Worm (Caenorhabditis elegans): Measurements from ENCODE around the gene srw-142.

srw-142 gene

ce11 chrV:2929753-2930152 is 28.3 kb downstream of the srw-142 start, which contains the start of gene C31B8.16:
TSS of gene C31B8.16 (plus strand) at chrV:2930053.
- TF ChIP-seq elt-1 (tag; optimal IDR thresholded peaks at IDR 0.05; ENCODE audit: borderline replicate concordance, insufficient read depth) (no peak), ceh-39 (tag; optimal IDR thresholded peaks at IDR 0.05) (no peak), unc-39 (tag; optimal IDR thresholded peaks at IDR 0.05) (no peak), flh-1 (GFP tag; optimal IDR thresholded peaks at IDR 0.05) (no peak), nhr-76 (tag; optimal IDR thresholded peaks at IDR 0.05) (no peak), snpc-4 (tag; optimal IDR thresholded peaks at IDR 0.05) (no peak), bed-3 (GFP tag; optimal IDR thresholded peaks at IDR 0.05) (no peak), ham-2 (GFP tag; optimal IDR thresholded peaks at IDR 0.05) (no peak), nhr-2 (tag; optimal IDR thresholded peaks at IDR 0.05) (no peak), M03D4.4 (tag; optimal IDR thresholded peaks at IDR 0.05) (no peak), zip-8 (tag; optimal IDR thresholded peaks at IDR 0.05) (no peak), nhr-12 (tag; optimal IDR thresholded peaks at IDR 0.05) (no peak)

ce11 chrV:2927553-2927952 is 30.5 kb downstream of the srw-142 start, which contains the start of gene C31B8.12:
TSS of gene C31B8.12 (minus strand) at chrV:2927653.
- TF ChIP-seq mep-1 (tag; optimal IDR thresholded peaks at IDR 0.05): no peak
- no peak for TF ChIP-seq elt-1 (tag; optimal IDR thresholded peaks at IDR 0.05; ENCODE audit: borderline replicate concordance, insufficient read depth)
- no peak for TF ChIP-seq ceh-39 (tag; optimal IDR thresholded peaks at IDR 0.05)
- no peak for TF ChIP-seq elt-3 (tag; optimal IDR thresholded peaks at IDR 0.05)
- TF ChIP-seq lin-13 (tag; optimal IDR thresholded peaks at IDR 0.05): no peak
- TF ChIP-seq unc-62 (GFP tag; optimal IDR thresholded peaks at IDR 0.05): no peak
- no peak for TF ChIP-seq mab-5 (tag; optimal IDR thresholded peaks at IDR 0.05)
- no peak for TF ChIP-seq zip-8 (tag; optimal IDR thresholded peaks at IDR 0.05)

ce11 chrV:2922594-2922993 is 35.5 kb downstream of the srw-142 start, which contains the start of gene srh-38:
TSS of gene srh-38 (minus strand) at chrV:2922694.
- TF ChIP-seq drap-1 (GFP tag; optimal IDR thresholded peaks at IDR 0.05): no peak

ce11 chrV:2920125-2920524 is 38.0 kb downstream of the srw-142 start:
- TF ChIP-seq hlh-1 (tag; optimal IDR thresholded peaks at IDR 0.05) (no peak), tbx-8 (GFP tag; optimal IDR thresholded peaks at IDR 0.05) (no peak), lin-32 (GFP tag; optimal IDR thresholded peaks at IDR 0.05) (no peak), ces-1 (GFP tag; optimal IDR thresholded peaks at IDR 0.05) (no peak), zip-8 (tag; optimal IDR thresholded peaks at IDR 0.05) (no peak), lin-13 (tag; optimal IDR thresholded peaks at IDR 0.05) (no peak), unc-62 (GFP tag; optimal IDR thresholded peaks at IDR 0.05) (no peak), sem-2 (GFP tag; optimal IDR thresholded peaks at IDR 0.05) (no peak), ceh-39 (tag; optimal IDR thresholded peaks at IDR 0.05) (no peak), mep-1 (tag; optimal IDR thresholded peaks at IDR 0.05) (no peak), M03D4.4 (tag; optimal IDR thresholded peaks at IDR 0.05) (no peak), flh-1 (GFP tag; optimal IDR thresholded peaks at IDR 0.05) (no peak), nhr-76 (tag; optimal IDR thresholded peaks at IDR 0.05) (no peak), snpc-4 (tag; optimal IDR thresholded peaks at IDR 0.05) (no peak), unc-120 (tag; optimal IDR thresholded peaks at IDR 0.05; ENCODE audit: poor library complexity, severe bottlenecking) (no peak), nhr-2 (tag; optimal IDR thresholded peaks at IDR 0.05) (no peak), cnd-1 (tag; optimal IDR thresholded peaks at IDR 0.05) (no peak), mls-2 (tag; optimal IDR thresholded peaks at IDR 0.05) (no peak), elt-3 (tag; optimal IDR thresholded peaks at IDR 0.05) (no peak), elt-1 (tag; optimal IDR thresholded peaks at IDR 0.05; ENCODE audit: borderline replicate concordance, insufficient read depth) (no peak)

ce11 chrV:2913948-2914347 is 44.2 kb downstream of the srw-142 start, which contains the start of gene srh-146:
TSS of gene srh-146 (plus strand) at chrV:2914248.
- TF ChIP-seq blmp-1 (tag; optimal IDR thresholded peaks at IDR 0.05) (no peak), ham-2 (GFP tag; optimal IDR thresholded peaks at IDR 0.05) (no peak), ces-1 (GFP tag; optimal IDR thresholded peaks at IDR 0.05) (no peak), sptf-1 (tag; optimal IDR thresholded peaks at IDR 0.05) (no peak), unc-120 (tag; optimal IDR thresholded peaks at IDR 0.05; ENCODE audit: poor library complexity, severe bottlenecking) (no peak), nhr-2 (tag; optimal IDR thresholded peaks at IDR 0.05) (no peak)

ce11 chrV:2912901-2913300 is 45.2 kb downstream of the srw-142 start, which contains the start of gene C31B8.9:
TSS of gene C31B8.9 (minus strand) at chrV:2913001.
- TF ChIP-seq flh-1 (GFP tag; optimal IDR thresholded peaks at IDR 0.05): no peak
- no peak for TF ChIP-seq ceh-39 (tag; optimal IDR thresholded peaks at IDR 0.05)
- no peak for TF ChIP-seq sptf-1 (tag; optimal IDR thresholded peaks at IDR 0.05)
- TF ChIP-seq ztf-11 (tag; optimal IDR thresholded peaks at IDR 0.05): no peak
